Worm (Caenorhabditis elegans) whole organism, young adult: Measurements from ENCODE around the gene B0222.1.
A peak's percentile ranks its signal among the peaks of the same experiment; 100 is the strongest.

ENCODE experiments used
- B0035.1 ChIP-seq: sonication (generic microtip); optimal IDR thresholded peaks from 2 replicates; lab custom pipeline; 2016; ENCODE audit warnings: missing genetic modification characterization, mild to moderate bottlenecking, missing compliant biosample characterization, missing genotype, missing genetic modification reagents
- B0261.1 ChIP-seq: sonication (generic microtip); optimal IDR thresholded peaks from 2 replicates; lab custom pipeline; 2016; ENCODE audit warnings: mild to moderate bottlenecking, missing genetic modification characterization, moderate library complexity, missing compliant biosample characterization
- B0336.3 ChIP-seq: fragments of 200-800 bp; sonication (Bioruptor generic); IDR thresholded peaks from 2 replicates; pipeline ENCODE4 v1.3.6; 2022; ENCODE audit warnings: missing genetic modification characterization, missing compliant biosample characterization
- C06A6.2 ChIP-seq: fragments of 200-800 bp; sonication (Bioruptor generic); conservative IDR thresholded peaks from 2 replicates; pipeline ENCODE4 v1.3.6; 2022; ENCODE audit warnings: missing genetic modification characterization, missing compliant biosample characterization
- F22D6.2 ChIP-seq: sonication (generic microtip); optimal IDR thresholded peaks from 2 replicates; lab custom pipeline; 2016; ENCODE audit warnings: mild to moderate bottlenecking, missing genetic modification characterization, missing compliant biosample characterization
- F55B11.4 ChIP-seq: sonication (generic microtip); optimal IDR thresholded peaks from 2 replicates; lab custom pipeline; 2016; ENCODE audit warnings: missing compliant biosample characterization, missing genetic modification characterization, borderline replicate concordance; ENCODE audit not compliant: insufficient read depth
- F57A8.1 ChIP-seq: fragments of 200-800 bp; sonication (Bioruptor generic); optimal IDR thresholded peaks from 2 replicates; lab custom pipeline; 2018; ENCODE audit warnings: mild to moderate bottlenecking, missing genetic modification characterization, moderate library complexity, missing compliant biosample characterization
- F57C9.4 ChIP-seq: sonication (generic microtip); optimal IDR thresholded peaks from 2 replicates; lab custom pipeline; 2017; ENCODE audit warnings: mild to moderate bottlenecking, missing genetic modification characterization, missing compliant biosample characterization
- Y56A3A.18 ChIP-seq: fragments of 200-800 bp; sonication (Bioruptor generic); IDR thresholded peaks from 2 replicates; pipeline ENCODE4 v1.3.6; 2022; ENCODE audit warnings: missing genetic modification reagents, missing genetic modification characterization, missing compliant biosample characterization
- athp-1 ChIP-seq: sonication (generic microtip); optimal IDR thresholded peaks from 2 replicates; lab custom pipeline; 2017; ENCODE audit warnings: mild to moderate bottlenecking, missing genetic modification characterization, missing compliant biosample characterization
- attf-5 ChIP-seq: fragments of 200-800 bp; sonication (Bioruptor generic); optimal IDR thresholded peaks from 2 replicates; lab custom pipeline; 2018; ENCODE audit warnings: mild to moderate bottlenecking, missing genetic modification characterization, missing compliant biosample characterization
- ceh-100 ChIP-seq: fragments of 200-800 bp; sonication (Bioruptor generic); IDR thresholded peaks from 2 replicates; pipeline ENCODE4 v1.3.6; 2022; ENCODE audit warnings: missing genetic modification reagents, missing genetic modification characterization, missing compliant biosample characterization
- ceh-27 ChIP-seq: fragments of 200-800 bp; sonication (Bioruptor generic); optimal IDR thresholded peaks from 2 replicates; lab custom pipeline; 2018; ENCODE audit warnings: mild to moderate bottlenecking, missing genetic modification characterization, moderate library complexity, missing compliant biosample characterization
- ceh-79 ChIP-seq: sonication (generic microtip); optimal IDR thresholded peaks from 2 replicates; lab custom pipeline; 2017; ENCODE audit warnings: mild to moderate bottlenecking, missing genetic modification characterization, missing compliant biosample characterization
- die-1 ChIP-seq: sonication (generic microtip); optimal IDR thresholded peaks from 2 replicates; lab custom pipeline; 2016; ENCODE audit warnings: missing genotype, mild to moderate bottlenecking, missing genetic modification characterization, missing compliant biosample characterization
- dox-1 ChIP-seq: fragments of 200-800 bp; sonication (Bioruptor generic); IDR thresholded peaks from 2 replicates; pipeline ENCODE4 v1.3.6; 2022; ENCODE audit warnings: missing genetic modification reagents, missing genetic modification characterization, missing compliant biosample characterization
- dpl-1 ChIP-seq: fragments of 150-350 bp; optimal IDR thresholded peaks from 2 replicates; lab custom pipeline; 2014; ENCODE audit warnings: missing biosample characterization, missing genetic modification reagents, missing genetic modification characterization
- him-1 ChIP-seq: sonication (generic microtip); optimal IDR thresholded peaks from 2 replicates; lab custom pipeline; 2016; ENCODE audit warnings: missing genotype, missing genetic modification reagents, missing genetic modification characterization, missing compliant biosample characterization
- let-526 ChIP-seq: fragments of 200-800 bp; sonication (Bioruptor generic); IDR thresholded peaks from 2 replicates; pipeline ENCODE4 v1.3.6; 2022; ENCODE audit warnings: missing genetic modification reagents, missing genetic modification characterization, missing compliant biosample characterization
- lin-35 ChIP-seq, 3 experiments: fragments of 150-350 bp in 2 of 3; sonication (generic microtip) in 1 of 3; optimal IDR thresholded peaks; 2 replicates each; lab custom pipeline; 2014 to 2018; ENCODE audit warnings: missing biosample characterization in 3 of 3, missing genetic modification characterization in 3 of 3, missing genetic modification reagents in 3 of 3
- lin-40 ChIP-seq: sonication (generic microtip); optimal IDR thresholded peaks from 2 replicates; lab custom pipeline; 2016; ENCODE audit warnings: missing genetic modification characterization, mild to moderate bottlenecking, missing compliant biosample characterization, missing genotype, missing genetic modification reagents
- lin-54 ChIP-seq: fragments of 200-800 bp; sonication (Bioruptor generic); optimal IDR thresholded peaks from 2 replicates; lab custom pipeline; 2018; ENCODE audit warnings: mild to moderate bottlenecking, missing genetic modification characterization, missing compliant biosample characterization
- lir-1 ChIP-seq: fragments of 200-800 bp; sonication (Bioruptor generic); conservative IDR thresholded peaks from 2 replicates; pipeline ENCODE4 v1.3.6; 2022; ENCODE audit warnings: missing genetic modification reagents, missing genetic modification characterization, missing compliant biosample characterization
- lsl-1 ChIP-seq: fragments of 200-800 bp; sonication (Bioruptor generic); optimal IDR thresholded peaks from 2 replicates; lab custom pipeline; 2018; ENCODE audit warnings: mild to moderate bottlenecking, missing genetic modification characterization, moderate library complexity, missing compliant biosample characterization
- lsy-27 ChIP-seq: sonication (generic microtip); optimal IDR thresholded peaks from 2 replicates; lab custom pipeline; 2017; ENCODE audit warnings: missing genetic modification characterization, mild to moderate bottlenecking, missing compliant biosample characterization, antibody characterized with exemption, missing genotype, borderline replicate concordance; ENCODE audit not compliant: insufficient read depth
- madf-10 ChIP-seq: sonication (generic microtip); optimal IDR thresholded peaks from 2 replicates; lab custom pipeline; 2016; ENCODE audit warnings: mild to moderate bottlenecking, missing genetic modification characterization, missing compliant biosample characterization
- mcd-1 ChIP-seq: fragments of 200-800 bp; sonication (Bioruptor generic); IDR thresholded peaks from 2 replicates; pipeline ENCODE4 v1.3.6; 2022; ENCODE audit warnings: missing genetic modification reagents, missing genetic modification characterization, missing compliant biosample characterization
- mel-28 ChIP-seq: sonication (generic microtip); optimal IDR thresholded peaks from 2 replicates; lab custom pipeline; 2016; ENCODE audit warnings: borderline replicate concordance, mild to moderate bottlenecking, missing genetic modification characterization, missing compliant biosample characterization
- mes-4 ChIP-seq: sonication (generic microtip); optimal IDR thresholded peaks from 2 replicates; lab custom pipeline; 2016; ENCODE audit warnings: missing genotype, missing genetic modification characterization, missing compliant biosample characterization
- nfya-2 ChIP-seq: fragments of 200-800 bp; sonication (Bioruptor generic); IDR thresholded peaks from 2 replicates; pipeline ENCODE4 v1.3.6; 2022; ENCODE audit warnings: missing genetic modification reagents, missing genetic modification characterization, missing compliant biosample characterization
- nfyb-1 ChIP-seq: fragments of 200-800 bp; sonication (Bioruptor generic); IDR thresholded peaks from 2 replicates; pipeline ENCODE4 v1.3.6; 2022; ENCODE audit warnings: missing genetic modification reagents, missing genetic modification characterization, missing compliant biosample characterization
- nhr-179 ChIP-seq: sonication (generic microtip); optimal IDR thresholded peaks from 2 replicates; lab custom pipeline; 2016; ENCODE audit warnings: mild to moderate bottlenecking, missing genetic modification characterization, missing compliant biosample characterization
- nhr-80 ChIP-seq: sonication (generic microtip); optimal IDR thresholded peaks from 2 replicates; lab custom pipeline; 2016; ENCODE audit warnings: missing genetic modification characterization, missing compliant biosample characterization
- pbrm-1 ChIP-seq: fragments of 200-800 bp; sonication (Bioruptor generic); IDR thresholded peaks from 2 replicates; pipeline ENCODE4 v1.3.6; 2022; ENCODE audit warnings: missing genetic modification reagents, missing genetic modification characterization, missing compliant biosample characterization
- pha-4 ChIP-seq: fragments of 150-350 bp; sonication (generic microtip); optimal IDR thresholded peaks from 2 replicates; lab custom pipeline; 2014; ENCODE audit warnings: missing biosample characterization, missing genetic modification reagents, missing genetic modification characterization
- rcor-1 ChIP-seq: fragments of 200-800 bp; sonication (Bioruptor generic); IDR thresholded peaks from 2 replicates; pipeline ENCODE4 v1.3.6; 2022; ENCODE audit warnings: missing genetic modification reagents, missing genetic modification characterization, missing compliant biosample characterization
- rpc-1 ChIP-seq, 2 experiments: fragments of 150-350 bp in 1 of 2; sonication (generic microtip) in 1 of 2; optimal IDR thresholded peaks; 2 replicates each; lab custom pipeline; 2014 to 2018; ENCODE audit warnings: missing biosample characterization in 1 of 2, missing genetic modification characterization in 1 of 2, missing genetic modification reagents in 1 of 2, missing genotype in 1 of 2
- sdz-38 ChIP-seq: sonication (generic microtip); optimal IDR thresholded peaks from 2 replicates; lab custom pipeline; 2016; ENCODE audit warnings: missing genotype, missing genetic modification characterization, missing compliant biosample characterization
- snpc-3.4 ChIP-seq: sonication (generic microtip); optimal IDR thresholded peaks from 2 replicates; lab custom pipeline; 2017; ENCODE audit warnings: missing genetic modification characterization, mild to moderate bottlenecking, missing compliant biosample characterization, antibody characterized with exemption, moderate library complexity, missing genotype, missing genetic modification reagents
- somi-1 ChIP-seq: fragments of 200-800 bp; sonication (Bioruptor generic); optimal IDR thresholded peaks from 2 replicates; lab custom pipeline; 2018; ENCODE audit warnings: mild to moderate bottlenecking, missing genetic modification characterization, missing compliant biosample characterization
- tbp1 ChIP-seq: fragments of 200-800 bp; sonication (Bioruptor generic); optimal IDR thresholded peaks from 2 replicates; lab custom pipeline; 2018; ENCODE audit warnings: mild to moderate bottlenecking, missing genetic modification characterization, missing compliant biosample characterization
- tlf-1 ChIP-seq: fragments of 200-800 bp; sonication (Bioruptor generic); optimal IDR thresholded peaks from 2 replicates; lab custom pipeline; 2018; ENCODE audit warnings: mild to moderate bottlenecking, missing genetic modification characterization, missing compliant biosample characterization
- xnd-1 ChIP-seq: sonication (generic microtip); optimal IDR thresholded peaks from 2 replicates; lab custom pipeline; 2016; ENCODE audit warnings: missing genotype, missing genetic modification reagents, missing genetic modification characterization, missing compliant biosample characterization
- zim-3 ChIP-seq: sonication (generic microtip); optimal IDR thresholded peaks from 2 replicates; lab custom pipeline; 2017; ENCODE audit warnings: mild to moderate bottlenecking, missing genetic modification characterization, moderate library complexity, missing compliant biosample characterization
- ztf-18 ChIP-seq: sonication (generic microtip); optimal IDR thresholded peaks from 2 replicates; lab custom pipeline; 2016; ENCODE audit warnings: missing genotype, mild to moderate bottlenecking, missing genetic modification characterization, missing compliant biosample characterization

B0222.1 gene

ce11 chrV:9173789-9174188, 39.7 kb downstream of the B0222.1 start, which contains the start of gene pqn-16:
TSS of gene pqn-16 (plus strand) at chrV:9174089.
- TF ChIP-seq nfyb-1 (no peak), dpl-1 (GFP tag; lab: Kevin White, UChicago) (no peak), mes-4 (tag; lab: Kevin White, UChicago) (no peak), B0261.1 (tag; lab: Kevin White, UChicago) (no peak), nhr-179 (tag; lab: Kevin White, UChicago) (no peak), somi-1 (GFP tag; lab: Kevin White, UChicago) (no peak), zim-3 (no peak), nfya-2 (GFP tag; lab: Robert Waterston, UW) (no peak), F55B11.4 (tag; lab: Kevin White, UChicago) (no peak)
- TF ChIP-seq, all 124 proteins: peak for 0

ce11 chrV:9175218-9175837, 41.3 kb downstream of the B0222.1 start, which contains the start of gene spas-1:
TSS of gene spas-1 (plus strand) at chrV:9175789.
- peak; percentile 34; the same call in 1 of the 2 replicates for TF ChIP-seq ceh-100 (GFP tag; lab: Robert Waterston, UW)
- no peak for TF ChIP-seq let-526
- no peak for TF ChIP-seq rpc-1 (optimal IDR thresholded peaks at IDR 0.05; lab: Kevin White, UChicago)
- no peak for TF ChIP-seq rpc-1 (tag; optimal IDR thresholded peaks at IDR 0.05; lab: Kevin White, UChicago)
- TF ChIP-seq lin-40 (tag; lab: Kevin White, UChicago), result peak; percentile 86
- no peak for TF ChIP-seq lsy-27 (tag; lab: Kevin White, UChicago)
- TF ChIP-seq dpl-1 (GFP tag; lab: Kevin White, UChicago), result peak; percentile 91
- TF ChIP-seq C06A6.2, result peak; percentile 69
- peak; percentile 3 for TF ChIP-seq die-1 (tag; lab: Kevin White, UChicago)
- no peak for TF ChIP-seq B0261.1 (tag; lab: Kevin White, UChicago)
- TF ChIP-seq athp-1 (tag; lab: Kevin White, UChicago), result no peak
- TF ChIP-seq lin-35 (GFP tag; optimal IDR thresholded peaks at IDR 0.05; lab: Kevin White, UChicago), result peak; percentile 23 to 96 (median 81)
- TF ChIP-seq mcd-1 (GFP tag; lab: Robert Waterston, UW), result peak; percentile 84
- TF ChIP-seq ceh-79 (tag; lab: Kevin White, UChicago), result no peak
- TF ChIP-seq Y56A3A.18 (GFP tag; lab: Robert Waterston, UW), result peak; percentile 49; the same call in 1 of the 2 replicates
- peak; percentile 52 for TF ChIP-seq madf-10 (tag; lab: Kevin White, UChicago)
- peak; percentile 81 for TF ChIP-seq pha-4 (tag; lab: Kevin White, UChicago)
- TF ChIP-seq F22D6.2 (tag; lab: Kevin White, UChicago), result peak; percentile 26
- TF ChIP-seq F57A8.1, result no peak
- TF ChIP-seq mel-28 (tag; lab: Kevin White, UChicago), result no peak
- TF ChIP-seq him-1 (tag; lab: Kevin White, UChicago), result peak; percentile 7
- TF ChIP-seq F57C9.4 (tag; lab: Kevin White, UChicago), result no peak
- TF ChIP-seq ceh-27 (GFP tag; lab: Kevin White, UChicago), result peak; percentile 56
- peak; percentile 85 for TF ChIP-seq dox-1 (GFP tag; lab: Robert Waterston, UW)
- peak; percentile 83; the same call in 1 of the 2 replicates for TF ChIP-seq pbrm-1
- TF ChIP-seq lir-1 (GFP tag; lab: Robert Waterston, UW), result no peak; the same call in 1 of the 2 replicates
- TF ChIP-seq nhr-80 (tag; lab: Kevin White, UChicago), result peak; percentile 77
- TF ChIP-seq tbp1 (GFP tag; lab: Kevin White, UChicago), result peak; percentile 67
- TF ChIP-seq B0035.1, result peak; percentile 10
- peak; percentile 71 for TF ChIP-seq snpc-3.4
- TF ChIP-seq B0336.3, result peak; percentile 67
- peak; percentile 54 for TF ChIP-seq lsl-1 (GFP tag; lab: Kevin White, UChicago)
- peak; percentile 68 for TF ChIP-seq tlf-1 (GFP tag; lab: Kevin White, UChicago)
- TF ChIP-seq ztf-18 (tag; lab: Kevin White, UChicago), result peak; percentile 98
- TF ChIP-seq xnd-1 (tag; lab: Kevin White, UChicago), result peak; percentile 40
- TF ChIP-seq attf-5 (GFP tag; lab: Kevin White, UChicago), result peak; percentile 84
- TF ChIP-seq rcor-1, result peak; percentile 85
- no peak for TF ChIP-seq sdz-38 (tag; lab: Kevin White, UChicago)
- TF ChIP-seq lin-54, result peak; percentile 97
- no peak for TF ChIP-seq F55B11.4 (tag; lab: Kevin White, UChicago)
